Fruit fly (Drosophila melanogaster) whole organism, embryonic: ENCODE measurements around the gene Cby.

Source experiments
- Abd-B ChIP-seq: fragments of 200-800 bp; sonication (Bioruptor generic); optimal IDR thresholded peaks from 2 replicates; lab custom pipeline; 2018; ENCODE audit warnings: missing biosample characterization, mild to moderate bottlenecking, missing genetic modification characterization, moderate library complexity
- Ada2b ChIP-seq: fragments of 200-800 bp; sonication (Bioruptor generic); IDR thresholded peaks from 2 replicates; pipeline ENCODE4 v1.3.6; 2022; ENCODE audit warnings: missing biosample characterization, missing genetic modification characterization
- Adf1 ChIP-seq: fragments of 200-800 bp; sonication (Bioruptor generic); IDR thresholded peaks from 2 replicates; pipeline ENCODE4 v1.3.6; 2022; ENCODE audit warnings: missing biosample characterization, missing genetic modification characterization
- Antp ChIP-seq: fragments of 200-800 bp; sonication (Bioruptor generic); optimal IDR thresholded peaks from 3 replicates; lab custom pipeline; 2016; ENCODE audit warnings: missing biosample characterization, missing genetic modification characterization
- CG1024 ChIP-seq: fragments of 200-800 bp; sonication (Bioruptor generic); IDR thresholded peaks from 2 replicates; pipeline ENCODE4 v1.3.6; 2022; ENCODE audit warnings: missing biosample characterization, missing genetic modification characterization
- CG10565 ChIP-seq: fragments of 200-800 bp; sonication (Bioruptor generic); optimal IDR thresholded peaks from 3 replicates; lab custom pipeline; 2016; ENCODE audit warnings: missing biosample characterization, mild to moderate bottlenecking, missing genetic modification characterization
- CG11504 ChIP-seq: fragments of 200-800 bp; sonication (Bioruptor generic); optimal IDR thresholded peaks from 3 replicates; lab custom pipeline; 2019; ENCODE audit warnings: missing biosample characterization, mild to moderate bottlenecking, missing genetic modification characterization, moderate library complexity
- CG13424 ChIP-seq: fragments of 200-800 bp; sonication (Bioruptor generic); optimal IDR thresholded peaks from 2 replicates; lab custom pipeline; 2019; ENCODE audit warnings: missing biosample characterization, mild to moderate bottlenecking, missing genetic modification characterization, moderate library complexity
- CG14965 ChIP-seq: fragments of 200-800 bp; sonication (Bioruptor generic); optimal IDR thresholded peaks from 2 replicates; lab custom pipeline; 2016; ENCODE audit warnings: missing biosample characterization, missing genetic modification characterization, borderline replicate concordance
- CG15073 ChIP-seq: fragments of 200-800 bp; sonication (Bioruptor generic); optimal IDR thresholded peaks from 2 replicates; lab custom pipeline; 2016; ENCODE audit warnings: missing biosample characterization, missing genetic modification characterization
- CG15514 ChIP-seq: fragments of 200-800 bp; sonication (Bioruptor generic); optimal IDR thresholded peaks from 3 replicates; lab custom pipeline; 2017; ENCODE audit warnings: missing biosample characterization, missing genetic modification characterization, mild to moderate bottlenecking, moderate library complexity, missing genetic modification reagents
- CG17912 ChIP-seq: fragments of 200-800 bp; sonication (Bioruptor generic); optimal IDR thresholded peaks from 2 replicates; lab custom pipeline; 2018; ENCODE audit warnings: missing biosample characterization, mild to moderate bottlenecking, missing genetic modification characterization
- CG3065 ChIP-seq: fragments of 200-800 bp; sonication (Bioruptor generic); optimal IDR thresholded peaks from 2 replicates; lab custom pipeline; 2016; ENCODE audit warnings: missing biosample characterization, missing genetic modification characterization
- CG33213 ChIP-seq: fragments of 200-800 bp; sonication (Bioruptor generic); optimal IDR thresholded peaks from 3 replicates; lab custom pipeline; 2016; ENCODE audit warnings: missing biosample characterization, missing genetic modification characterization
- CG3726 ChIP-seq: fragments of 200-800 bp; sonication (Bioruptor generic); IDR thresholded peaks from 3 replicates; pipeline ENCODE4, ENCODE4 v1.3.6; 2022; ENCODE audit warnings: missing biosample characterization, missing genetic modification characterization
- CG43689 ChIP-seq: fragments of 200-800 bp; sonication (Bioruptor generic); IDR thresholded peaks from 2 replicates; pipeline ENCODE4 v1.3.6; 2022; ENCODE audit warnings: missing biosample characterization, missing genetic modification characterization
- CG6791 ChIP-seq: fragments of 200-800 bp; sonication (Bioruptor generic); IDR thresholded peaks from 3 replicates; pipeline ENCODE4 v1.3.6; 2022; ENCODE audit warnings: missing biosample characterization, missing genetic modification characterization; ENCODE audit not compliant: partially characterized antibody
- CG7839 ChIP-seq: fragments of 200-800 bp; sonication (Bioruptor generic); optimal IDR thresholded peaks from 3 replicates; lab custom pipeline; 2018; ENCODE audit warnings: missing biosample characterization, mild to moderate bottlenecking, missing genetic modification characterization, moderate library complexity
- CG7928 ChIP-seq: fragments of 200-800 bp; sonication (Bioruptor generic); optimal IDR thresholded peaks from 2 replicates; lab custom pipeline; 2017; ENCODE audit warnings: missing biosample characterization, mild to moderate bottlenecking, missing genetic modification characterization
- CHES-1-like ChIP-seq: fragments of 200-800 bp; sonication (Bioruptor generic); optimal IDR thresholded peaks from 2 replicates; lab custom pipeline; 2016; ENCODE audit warnings: missing biosample characterization, missing genetic modification characterization
- Camta ChIP-seq: fragments of 200-800 bp; sonication (Bioruptor generic); optimal IDR thresholded peaks from 2 replicates; lab custom pipeline; 2016; ENCODE audit warnings: missing biosample characterization, missing genetic modification characterization
- Chrac-16 ChIP-seq: fragments of 200-800 bp; sonication (Bioruptor generic); optimal IDR thresholded peaks from 3 replicates; lab custom pipeline; 2016; ENCODE audit warnings: missing biosample characterization, missing genetic modification characterization
- CkIIα-i1 ChIP-seq: fragments of 200-800 bp; sonication (Bioruptor generic); IDR thresholded peaks from 2 replicates; pipeline ENCODE4 v1.3.6; 2022; ENCODE audit warnings: missing biosample characterization, missing genetic modification characterization
- Dek ChIP-seq: fragments of 200-800 bp; sonication (Bioruptor generic); optimal IDR thresholded peaks from 3 replicates; lab custom pipeline; 2019; ENCODE audit warnings: missing biosample characterization, mild to moderate bottlenecking, missing genetic modification characterization, moderate library complexity
- Dref ChIP-seq: fragments of 200-800 bp; sonication (Bioruptor generic); IDR thresholded peaks from 2 replicates; pipeline ENCODE4 v1.3.6; 2022; ENCODE audit warnings: missing biosample characterization, missing genetic modification characterization
- Ets65A ChIP-seq: fragments of 200-800 bp; sonication (Bioruptor generic); peaks from one replicate; lab custom pipeline; 2016; ENCODE audit warnings: missing biosample characterization, missing genetic modification characterization
- Fer2 ChIP-seq: fragments of 200-800 bp; sonication (Bioruptor generic); optimal IDR thresholded peaks from 2 replicates; lab custom pipeline; 2018; ENCODE audit warnings: missing biosample characterization, mild to moderate bottlenecking, missing genetic modification characterization, moderate library complexity
- Lhr ChIP-seq: fragments of 200-800 bp; sonication (Bioruptor generic); optimal IDR thresholded peaks from 3 replicates; lab custom pipeline; 2017; ENCODE audit warnings: mild to moderate bottlenecking, missing biosample characterization, missing genetic modification reagents, missing genetic modification characterization
- Lpt ChIP-seq: fragments of >200 bp; optimal IDR thresholded peaks from 2 replicates; lab custom pipeline; 2018; ENCODE audit warnings: missing biosample characterization, missing genetic modification characterization
- Med ChIP-seq: fragments of 200-800 bp; sonication (Bioruptor generic); peaks from one replicate; lab custom pipeline; 2016; ENCODE audit warnings: missing biosample characterization, missing genetic modification characterization, mild to moderate bottlenecking, inconsistent platforms, moderate library complexity
- Myb ChIP-seq: fragments of 200-800 bp; sonication (Bioruptor generic); optimal IDR thresholded peaks from 2 replicates; lab custom pipeline; 2016; ENCODE audit warnings: missing biosample characterization, missing genetic modification characterization
- Ravus ChIP-seq: fragments of 200-800 bp; sonication (Bioruptor generic); IDR thresholded peaks from 2 replicates; pipeline ENCODE4 v1.3.6; 2022; ENCODE audit warnings: missing biosample characterization, missing genetic modification characterization
- TFAM ChIP-seq: fragments of 200-800 bp; sonication (Bioruptor generic); optimal IDR thresholded peaks from 2 replicates; lab custom pipeline; 2017; ENCODE audit warnings: missing biosample characterization, missing genetic modification characterization, inconsistent platforms
- bsh ChIP-seq, 2 experiments: fragments of 200-800 bp; sonication (Bioruptor generic); optimal IDR thresholded peaks; 2 replicates each; lab custom pipeline; 2017 to 2018; ENCODE audit warnings: mild to moderate bottlenecking in 2 of 2, missing biosample characterization in 2 of 2, missing genetic modification characterization in 2 of 2, moderate library complexity in 1 of 2
- cg ChIP-seq: fragments of 200-800 bp; sonication (Bioruptor generic); optimal IDR thresholded peaks from 3 replicates; lab custom pipeline; 2019; ENCODE audit warnings: missing biosample characterization, mild to moderate bottlenecking, missing genetic modification characterization, moderate library complexity
- croc ChIP-seq: fragments of 200-800 bp; sonication (Bioruptor generic); conservative IDR thresholded peaks from 3 replicates; pipeline ENCODE4 v1.3.6; 2022; ENCODE audit warnings: missing biosample characterization, missing genetic modification characterization
- disco-r ChIP-seq: fragments of 200-800 bp; sonication (Bioruptor generic); optimal IDR thresholded peaks from 2 replicates; lab custom pipeline; 2016; ENCODE audit warnings: missing biosample characterization, missing genetic modification characterization
- en ChIP-seq: fragments of 200-800 bp; sonication (Bioruptor generic); optimal IDR thresholded peaks from 2 replicates; lab custom pipeline; 2016; ENCODE audit warnings: missing biosample characterization, missing genetic modification characterization
- gcm2 ChIP-seq: fragments of 200-800 bp; sonication (Bioruptor generic); optimal IDR thresholded peaks from 2 replicates; lab custom pipeline; 2016; ENCODE audit warnings: missing biosample characterization, missing genetic modification characterization
- gsb-n ChIP-seq: fragments of 200-800 bp; sonication (Bioruptor generic); optimal IDR thresholded peaks from 3 replicates; lab custom pipeline; 2018; ENCODE audit warnings: missing biosample characterization, mild to moderate bottlenecking, missing genetic modification characterization
- hbn ChIP-seq: fragments of 200-800 bp; sonication (Bioruptor generic); IDR thresholded peaks from 2 replicates; pipeline ENCODE4 v1.3.6; 2022; ENCODE audit warnings: missing biosample characterization, missing genetic modification characterization; ENCODE audit not compliant: partially characterized antibody
- jumu ChIP-seq: fragments of 200-800 bp; sonication (Bioruptor generic); optimal IDR thresholded peaks from 3 replicates; lab custom pipeline; 2016; ENCODE audit warnings: missing biosample characterization, missing genetic modification characterization
- luna ChIP-seq: fragments of 200-800 bp; sonication (Bioruptor generic); optimal IDR thresholded peaks from 2 replicates; lab custom pipeline; 2016; ENCODE audit warnings: missing biosample characterization, missing genetic modification characterization
- pnt ChIP-seq: fragments of 200-800 bp; sonication (Bioruptor generic); optimal IDR thresholded peaks from 3 replicates; lab custom pipeline; 2016; ENCODE audit warnings: missing biosample characterization, missing genetic modification characterization
- pros ChIP-seq: fragments of 200-800 bp; sonication (Bioruptor generic); optimal IDR thresholded peaks from 3 replicates; lab custom pipeline; 2019; ENCODE audit warnings: missing biosample characterization, mild to moderate bottlenecking, missing genetic modification characterization, moderate library complexity
- psq ChIP-seq: fragments of 200-800 bp; sonication (Bioruptor generic); optimal IDR thresholded peaks from 2 replicates; lab custom pipeline; 2017; ENCODE audit warnings: missing biosample characterization, missing genetic modification characterization
- pum ChIP-seq: fragments of 200-800 bp; sonication (Bioruptor generic); optimal IDR thresholded peaks from 2 replicates; lab custom pipeline; 2016; ENCODE audit warnings: missing biosample characterization, missing genetic modification characterization
- sc ChIP-seq, 3 experiments: fragments of >200 bp in 2 of 3; fragments of 200-800 bp in 1 of 3; sonication (Bioruptor generic) in 1 of 3; optimal IDR thresholded peaks; 2 replicates in 2 of 3; 3 replicates in 1 of 3; lab custom pipeline; 2017; ENCODE audit warnings: mild to moderate bottlenecking in 1 of 3, missing biosample characterization in 1 of 3, missing genetic modification characterization in 1 of 3, missing genetic modification reagents in 1 of 3
- sens ChIP-seq: fragments of 200-800 bp; sonication (Bioruptor generic); peaks from one replicate; lab custom pipeline; 2016; ENCODE audit warnings: missing biosample characterization, missing genetic modification characterization
- slbo ChIP-seq: fragments of 200-800 bp; sonication (Bioruptor generic); IDR thresholded peaks from 2 replicates; pipeline ENCODE4 v1.3.6; 2022; ENCODE audit warnings: missing biosample characterization, missing genetic modification characterization
- vfl ChIP-seq: fragments of 200-800 bp; sonication (Bioruptor generic); optimal IDR thresholded peaks from 2 replicates; lab custom pipeline; 2016; ENCODE audit warnings: missing biosample characterization, missing genetic modification characterization

Cby gene

dm6 chr3R:21848987-21849442, 18.8 kb upstream of the Cby start (continued):
- TF ChIP-seq CkIIα-i1, result no peak
- peak; percentile 61 for TF ChIP-seq pnt (GFP tag; lab: Kevin White, UChicago)
- peak; percentile 30 for TF ChIP-seq CG3065 (GFP tag; lab: Kevin White, UChicago)
- TF ChIP-seq cg (GFP tag; lab: Kevin White, UChicago), result no peak
- no peak for TF ChIP-seq CG43689 (GFP tag; lab: Robert Waterston, UW)
- no peak for TF ChIP-seq Fer2 (tag; lab: Kevin White, UChicago)
- TF ChIP-seq psq (GFP tag; lab: Kevin White, UChicago), result no peak
- no peak for TF ChIP-seq CG1024 (GFP tag; lab: Robert Waterston, UW)
- peak; percentile 57 for TF ChIP-seq Camta (GFP tag; lab: Kevin White, UChicago)
- no peak for TF ChIP-seq pros (GFP tag; lab: Kevin White, UChicago)
- TF ChIP-seq Abd-B, result peak; percentile 35
- TF ChIP-seq Chrac-16 (GFP tag; lab: Kevin White, UChicago), result peak; percentile 54
- TF ChIP-seq CG33213 (GFP tag; lab: Kevin White, UChicago), result peak; percentile 55
- peak; percentile 75 for TF ChIP-seq CG13424 (tag; lab: Kevin White, UChicago)
- peak; percentile 32; the same call in 1 of the 3 replicates for TF ChIP-seq croc (GFP tag; lab: Robert Waterston, UW)
- peak; percentile 87 for TF ChIP-seq Med
- peak; percentile 56 for TF ChIP-seq gsb-n
- no peak for TF ChIP-seq hbn (GFP tag; lab: Robert Waterston, UW)
- peak; percentile 1 for TF ChIP-seq CG14965
- peak; percentile 49 for TF ChIP-seq TFAM (GFP tag; lab: Kevin White, UChicago)
- TF ChIP-seq en, result peak; percentile 54
- TF ChIP-seq slbo (GFP tag; lab: Robert Waterston, UW), result peak; percentile 37
- peak; percentile 86 for TF ChIP-seq CG7839 (tag; lab: Kevin White, UChicago)
- TF ChIP-seq disco-r, result no peak
- TF ChIP-seq CG6791, result no peak
- TF ChIP-seq Adf1 (GFP tag; lab: Robert Waterston, UW), result no peak
- peak; percentile 39 for TF ChIP-seq Myb (GFP tag; lab: Kevin White, UChicago)
- TF ChIP-seq Lhr (GFP tag; lab: Kevin White, UChicago), result peak; percentile 35
- peak; percentile 59 for TF ChIP-seq Ada2b (GFP tag; lab: Robert Waterston, UW)
- TF ChIP-seq Dek (tag; lab: Kevin White, UChicago), result peak; percentile 15
- no peak for TF ChIP-seq sc (optimal IDR thresholded peaks at IDR 0.05; lab: Kevin White, UChicago)
- peak; percentile 53 for TF ChIP-seq sc (GFP tag; optimal IDR thresholded peaks at IDR 0.05; lab: Kevin White, UChicago)
- peak; percentile 13 for TF ChIP-seq CG15514 (GFP tag; lab: Kevin White, UChicago)
- peak; percentile 60 to 88 for TF ChIP-seq bsh (GFP tag; optimal IDR thresholded peaks at IDR 0.05; lab: Kevin White, UChicago)
- no peak for TF ChIP-seq CG3726 (GFP tag; lab: Robert Waterston, UW)
- peak; percentile 30 for TF ChIP-seq jumu (GFP tag; lab: Kevin White, UChicago)
- TF ChIP-seq vfl, result peak; percentile 52
- peak; percentile 97 for TF ChIP-seq sens (GFP tag; lab: Kevin White, UChicago)
- no peak for TF ChIP-seq CG17912 (GFP tag; lab: Kevin White, UChicago)
- no peak for TF ChIP-seq CG7928 (GFP tag; lab: Kevin White, UChicago)
- no peak for TF ChIP-seq Dref
- TF ChIP-seq CHES-1-like, result peak; percentile 44
- TF ChIP-seq Ets65A (GFP tag; lab: Kevin White, UChicago), result peak; percentile 92
- peak; percentile 61 for TF ChIP-seq Antp
- no peak for TF ChIP-seq Ravus (GFP tag; lab: Robert Waterston, UW)
- TF ChIP-seq Lpt, result no peak
- no peak for TF ChIP-seq CG10565
- no peak for TF ChIP-seq CG15073 (GFP tag; lab: Kevin White, UChicago)
- TF ChIP-seq CG11504 (tag; lab: Kevin White, UChicago), result peak; percentile 87
- peak; percentile 63 for TF ChIP-seq pum (GFP tag; lab: Kevin White, UChicago)
- TF ChIP-seq gcm2 (GFP tag; lab: Kevin White, UChicago), result peak; percentile 35
- no peak for TF ChIP-seq luna (GFP tag; lab: Kevin White, UChicago)
